Worm (Caenorhabditis elegans) whole organism, midembryonic: Measurements from ENCODE around the gene lis-1.

Experiments
- med-1 ChIP-seq: sonication (generic microtip); optimal IDR thresholded peaks from 2 replicates; lab custom pipeline; 2017; ENCODE audit warnings: missing genetic modification characterization, mild to moderate bottlenecking, missing compliant biosample characterization, antibody characterized with exemption, missing genetic modification reagents; ENCODE audit not compliant: insufficient read depth
- ztf-23 ChIP-seq: fragments of 200-800 bp; sonication (Bioruptor generic); IDR thresholded peaks from 2 replicates; pipeline ENCODE4 v1.3.6; 2022; ENCODE audit warnings: missing genetic modification reagents, missing genetic modification characterization, missing compliant biosample characterization

DNA sequence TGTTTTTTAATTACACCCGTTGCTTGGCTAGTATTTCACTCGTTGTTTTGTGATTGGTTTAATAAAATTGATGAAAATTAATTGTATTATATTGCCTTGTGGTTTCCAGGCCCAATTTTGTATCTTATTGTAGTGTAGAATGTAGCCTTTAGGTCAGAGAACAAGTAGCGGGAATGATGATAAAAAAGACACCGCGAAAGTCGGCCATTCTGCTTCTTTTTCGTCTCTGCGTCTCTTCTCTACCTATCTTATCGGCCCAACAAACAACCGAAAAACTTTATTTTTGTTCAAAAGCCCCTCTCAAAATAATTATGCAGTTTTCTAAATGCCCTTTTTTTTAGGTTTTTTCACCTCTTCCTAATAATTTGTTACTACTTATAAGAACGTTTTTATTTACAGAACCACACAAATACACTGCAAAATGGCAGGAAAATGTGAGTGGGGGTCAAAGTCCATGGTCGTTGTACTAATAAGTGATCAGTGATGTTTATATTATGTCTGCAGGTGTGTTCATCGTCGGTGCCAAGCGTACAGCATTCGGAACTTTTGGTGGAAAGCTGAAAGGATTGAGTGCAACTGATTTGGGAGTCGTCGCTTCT is 31.9 kb downstream of the lis-1 start, which contains the start of gene acaa-2:
- TF ChIP-seq ztf-23 (GFP tag; lab: Robert Waterston, UW) (no peak), med-1 (no peak)
